Worm (Caenorhabditis elegans) whole organism, early embryonic: ENCODE measurements around the gene W04D12.1.

ENCODE experiments used
- B0310.2 ChIP-seq: sonication (generic microtip); optimal IDR thresholded peaks from 2 replicates; lab custom pipeline; 2016; ENCODE audit warnings: mild to moderate bottlenecking, missing genetic modification characterization, missing compliant biosample characterization
- F13C5.2 ChIP-seq: sonication (generic microtip); optimal IDR thresholded peaks from 2 replicates; lab custom pipeline; 2017; ENCODE audit warnings: mild to moderate bottlenecking, missing genetic modification characterization, inconsistent platforms, missing compliant biosample characterization
- aly-1 ChIP-seq: sonication (generic microtip); optimal IDR thresholded peaks from 2 replicates; lab custom pipeline; 2016; ENCODE audit warnings: missing genetic modification characterization, missing compliant biosample characterization
- ama-1 ChIP-seq: fragments of 150-350 bp; optimal IDR thresholded peaks from 2 replicates; lab custom pipeline; 2014
- ceh-13 ChIP-seq: fragments of 200-800 bp; sonication (Bioruptor generic); optimal IDR thresholded peaks from 2 replicates; lab custom pipeline; 2018; ENCODE audit warnings: mild to moderate bottlenecking, missing genetic modification characterization, missing compliant biosample characterization
- ceh-36 ChIP-seq: sonication (generic microtip); optimal IDR thresholded peaks from 2 replicates; lab custom pipeline; 2016; ENCODE audit warnings: missing genetic modification characterization, inconsistent platforms, missing compliant biosample characterization
- ets-7 ChIP-seq: sonication (generic microtip); optimal IDR thresholded peaks from 2 replicates; lab custom pipeline; 2016; ENCODE audit warnings: missing genotype, missing genetic modification characterization, missing compliant biosample characterization
- flt-1 ChIP-seq: fragments of 200-800 bp; sonication (Bioruptor generic); IDR thresholded peaks from 2 replicates; pipeline ENCODE4 v1.3.6; 2022; ENCODE audit warnings: missing genetic modification characterization, missing compliant biosample characterization
- hmbx-1 ChIP-seq: sonication (generic microtip); optimal IDR thresholded peaks from 2 replicates; lab custom pipeline; 2016; ENCODE audit warnings: mild to moderate bottlenecking, missing genetic modification characterization, missing compliant biosample characterization
- hmg-4 ChIP-seq: fragments of 200-800 bp; sonication (Bioruptor generic); optimal IDR thresholded peaks from 2 replicates; lab custom pipeline; 2018; ENCODE audit warnings: mild to moderate bottlenecking, missing genetic modification characterization, missing compliant biosample characterization
- hnd-1 ChIP-seq: sonication (generic microtip); optimal IDR thresholded peaks from 2 replicates; lab custom pipeline; 2016; ENCODE audit warnings: missing genetic modification characterization, missing compliant biosample characterization
- pes-1 ChIP-seq: fragments of 200-800 bp; sonication (Bioruptor generic); IDR thresholded peaks from 2 replicates; pipeline ENCODE4 v1.3.6; 2022; ENCODE audit warnings: missing genetic modification reagents, missing genetic modification characterization, missing compliant biosample characterization
- scrt-1 ChIP-seq: fragments of 200-800 bp; sonication (Bioruptor generic); IDR thresholded peaks from 2 replicates; pipeline ENCODE4 v1.3.6; 2022; ENCODE audit warnings: missing genetic modification characterization, missing compliant biosample characterization
- sea-1 ChIP-seq: fragments of 200-800 bp; sonication (Bioruptor generic); conservative IDR thresholded peaks from 2 replicates; pipeline ENCODE4 v1.3.6; 2022; ENCODE audit warnings: missing genetic modification characterization, missing compliant biosample characterization
- tbx-11 ChIP-seq: fragments of 200-800 bp; sonication (Bioruptor generic); IDR thresholded peaks from 2 replicates; pipeline ENCODE4 v1.3.6; 2022; ENCODE audit warnings: missing genetic modification characterization, missing compliant biosample characterization
- tbx-37 ChIP-seq: fragments of 200-800 bp; sonication (Bioruptor generic); conservative IDR thresholded peaks from 2 replicates; pipeline ENCODE4 v1.3.6; 2022; ENCODE audit warnings: missing genetic modification reagents, missing genetic modification characterization, missing compliant biosample characterization
- tra-4 ChIP-seq: sonication (generic microtip); optimal IDR thresholded peaks from 2 replicates; lab custom pipeline; 2017; ENCODE audit warnings: missing genetic modification characterization, missing compliant biosample characterization

W04D12.1 gene

DNA sequence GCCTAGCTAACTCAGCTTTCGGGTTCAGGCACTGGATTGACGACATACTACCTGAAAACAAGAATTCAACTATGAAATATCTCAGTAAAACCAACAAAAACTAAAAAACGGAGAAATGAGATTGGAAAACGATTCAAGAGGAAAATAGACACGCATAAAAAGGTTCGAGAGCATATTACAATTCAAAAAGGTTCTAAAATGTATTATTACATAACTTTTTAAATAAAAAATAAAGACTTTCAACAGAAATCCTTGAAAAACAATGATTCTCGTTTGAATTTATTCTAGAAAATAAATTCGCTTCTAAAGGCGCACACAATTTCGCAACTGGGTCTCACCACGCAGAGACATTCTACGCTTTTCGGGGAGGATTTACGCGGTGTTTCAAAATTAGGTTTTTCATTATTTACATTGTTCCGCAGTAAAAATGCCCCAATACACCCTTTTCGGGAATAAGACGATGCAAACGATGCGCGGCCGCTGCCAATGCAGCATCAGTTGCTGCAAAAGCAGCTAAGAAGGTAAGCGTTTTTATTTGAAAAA is 19.0 kb downstream of the W04D12.1 start, which contains the start of the genes cct-6 and alh-9:
cct-6 (minus strand) TSS at position 51 of the 543 bp plus-strand sequence.
alh-9 (plus strand) TSS at position 382 of the 543 bp plus-strand sequence.
- no peak for TF ChIP-seq pes-1 (GFP tag; lab: Robert Waterston, UW)
- TF ChIP-seq hmg-4 (GFP tag; lab: Kevin White, UChicago) = peak; percentile 3
- peak; percentile 65 for TF ChIP-seq F13C5.2 (tag; lab: Kevin White, UChicago)

DNA sequence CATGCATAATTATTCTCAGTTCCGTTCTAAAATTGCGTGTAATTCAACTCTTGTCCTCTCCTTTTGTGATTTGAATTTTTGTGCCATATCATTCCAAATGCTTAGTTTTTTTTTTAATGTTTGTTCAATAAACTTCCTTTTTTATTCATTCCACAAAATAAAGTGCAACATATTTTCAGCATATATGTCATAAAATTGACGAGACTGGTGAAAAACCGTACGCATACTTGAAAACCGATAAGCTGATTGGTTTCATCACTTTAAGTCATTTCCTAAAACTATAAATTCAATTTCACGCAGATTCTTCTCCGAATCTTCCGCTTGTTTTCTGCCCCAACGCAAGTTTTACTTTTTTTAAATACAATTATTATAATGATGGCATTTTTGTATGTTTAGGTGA is 22.3 kb downstream of the W04D12.1 start, which contains the start of gene dpf-4:
dpf-4 (plus strand) TSS at position 301 of the 400 bp plus-strand sequence.
- TF ChIP-seq flt-1 (GFP tag; lab: Robert Waterston, UW) (no peak), ama-1 (no peak), B0310.2 (tag; lab: Kevin White, UChicago) (no peak), ceh-36 (tag; lab: Kevin White, UChicago) (no peak), tbx-37 (GFP tag; lab: Robert Waterston, UW) (no peak), hnd-1 (tag; lab: Kevin White, UChicago) (no peak), scrt-1 (no peak)

DNA sequence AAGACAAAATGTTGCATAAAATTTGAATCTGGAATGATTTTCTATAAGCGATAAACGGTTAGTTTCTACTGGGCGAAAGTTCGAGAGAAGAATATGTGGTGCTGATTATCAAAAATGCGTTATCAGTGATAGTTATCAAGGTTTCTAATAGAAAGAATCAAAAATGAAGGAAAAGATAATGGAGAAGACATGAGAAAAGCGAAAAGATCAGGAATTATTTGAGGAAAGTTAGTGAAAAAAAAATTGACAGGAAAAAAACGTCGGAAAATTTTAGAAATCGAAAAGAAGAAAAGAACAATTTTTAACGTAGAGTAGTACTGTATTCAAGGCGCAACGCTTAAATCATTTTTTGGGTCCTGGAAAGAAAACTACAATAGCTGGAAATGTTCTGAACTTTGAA is 27.0 kb downstream of the W04D12.1 start, which contains the start of gene dnpp-1:
dnpp-1 (minus strand) TSS at position 30 of the 400 bp plus-strand sequence.
- no peak for TF ChIP-seq ama-1
- TF ChIP-seq hnd-1 (tag; lab: Kevin White, UChicago) = no peak
- no peak for TF ChIP-seq tbx-37 (GFP tag; lab: Robert Waterston, UW)
- TF ChIP-seq hmbx-1 (tag; lab: Kevin White, UChicago) = no peak

DNA sequence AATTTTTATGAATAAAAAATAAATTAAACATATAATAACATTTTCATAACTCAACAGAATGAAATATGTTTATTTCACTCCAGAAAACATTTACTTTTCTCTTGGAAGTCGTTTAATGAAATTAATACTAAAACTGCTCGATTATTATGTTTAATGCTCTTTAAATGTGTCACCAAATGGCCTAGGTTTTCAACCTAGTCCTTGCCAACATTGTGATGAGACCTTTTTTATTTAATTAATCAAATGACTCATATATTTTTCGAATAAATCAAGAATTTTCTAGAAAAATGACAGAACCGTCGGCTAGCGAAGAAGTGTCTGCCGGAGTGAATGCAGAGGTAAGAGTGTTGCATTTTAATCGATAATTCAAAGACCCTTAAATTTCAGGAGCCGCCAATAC is 27.5 kb downstream of the W04D12.1 start, which contains the start of gene rabn-5:
rabn-5 (plus strand) TSS at position 284 of the 400 bp plus-strand sequence.
- TF ChIP-seq hnd-1 (tag; lab: Kevin White, UChicago) = no peak
- no peak for TF ChIP-seq ceh-13
- no peak for TF ChIP-seq B0310.2 (tag; lab: Kevin White, UChicago)
- TF ChIP-seq tra-4 (tag; lab: Kevin White, UChicago) = no peak
- TF ChIP-seq tbx-11 = no peak
- TF ChIP-seq ets-7 (tag; lab: Kevin White, UChicago) = no peak
- TF ChIP-seq ceh-36 (tag; lab: Kevin White, UChicago) = no peak
- TF ChIP-seq hmbx-1 (tag; lab: Kevin White, UChicago) = no peak
- TF ChIP-seq aly-1 (tag; lab: Kevin White, UChicago) = no peak
- no peak for TF ChIP-seq flt-1 (GFP tag; lab: Robert Waterston, UW)
- no peak for TF ChIP-seq F13C5.2 (tag; lab: Kevin White, UChicago)
- TF ChIP-seq scrt-1 = no peak
- TF ChIP-seq ama-1 = no peak
- no peak for TF ChIP-seq sea-1
- TF ChIP-seq tbx-37 (GFP tag; lab: Robert Waterston, UW) = no peak
- no peak for TF ChIP-seq hmg-4 (GFP tag; lab: Kevin White, UChicago)
- no peak for TF ChIP-seq pes-1 (GFP tag; lab: Robert Waterston, UW)

DNA sequence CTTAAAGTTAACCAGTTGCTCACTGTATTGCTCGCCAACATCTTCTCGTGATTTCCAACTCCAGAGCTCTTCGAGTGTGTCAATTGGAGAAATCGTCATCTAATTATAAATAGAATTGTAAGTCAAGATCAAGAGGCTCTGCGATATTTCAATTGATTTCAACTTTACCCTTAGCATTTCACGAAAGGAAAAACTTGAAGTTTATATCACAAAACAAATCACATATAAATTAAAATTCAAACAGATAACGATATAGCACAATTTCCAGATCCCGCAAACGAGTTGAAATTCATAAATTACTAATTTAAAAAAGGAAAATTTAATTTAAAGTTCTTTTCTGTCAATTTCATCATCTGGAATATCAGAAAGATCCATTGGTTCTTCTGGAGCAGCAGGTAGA is 31.7 kb downstream of the W04D12.1 start, which contains the start of gene eng-1:
eng-1 (minus strand) TSS at position 101 of the 400 bp plus-strand sequence.
- TF ChIP-seq scrt-1 = no peak
- no peak for TF ChIP-seq hnd-1 (tag; lab: Kevin White, UChicago)
- no peak for TF ChIP-seq F13C5.2 (tag; lab: Kevin White, UChicago)
- no peak for TF ChIP-seq tbx-11
- TF ChIP-seq pes-1 (GFP tag; lab: Robert Waterston, UW) = no peak
- no peak for TF ChIP-seq ceh-13
- TF ChIP-seq ets-7 (tag; lab: Kevin White, UChicago) = no peak
- TF ChIP-seq aly-1 (tag; lab: Kevin White, UChicago) = no peak
- no peak for TF ChIP-seq ceh-36 (tag; lab: Kevin White, UChicago)
- TF ChIP-seq B0310.2 (tag; lab: Kevin White, UChicago) = no peak
- no peak for TF ChIP-seq flt-1 (GFP tag; lab: Robert Waterston, UW)
- no peak for TF ChIP-seq sea-1
- TF ChIP-seq hmg-4 (GFP tag; lab: Kevin White, UChicago) = no peak
- no peak for TF ChIP-seq ama-1
- no peak for TF ChIP-seq tbx-37 (GFP tag; lab: Robert Waterston, UW)
- no peak for TF ChIP-seq tra-4 (tag; lab: Kevin White, UChicago)
- TF ChIP-seq hmbx-1 (tag; lab: Kevin White, UChicago) = no peak

DNA sequence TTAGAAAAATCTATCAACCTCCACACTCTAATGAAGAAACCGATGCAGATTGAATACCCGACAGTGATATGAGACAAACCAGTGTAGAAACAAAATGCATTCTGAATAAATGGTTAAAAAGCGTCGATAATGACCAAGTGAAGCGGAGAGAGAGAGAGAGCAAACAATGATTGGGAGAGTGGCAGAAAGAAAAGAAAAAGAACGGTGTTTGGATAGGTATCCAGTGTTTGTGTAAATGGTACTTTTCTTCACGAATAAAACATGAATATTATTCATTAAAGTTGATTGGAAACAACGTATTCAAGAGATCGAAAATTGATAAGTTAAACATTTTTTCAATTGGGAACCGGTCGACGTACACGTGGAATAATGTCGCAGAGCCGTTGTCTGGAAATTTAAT is 32.7 kb downstream of the W04D12.1 start, which contains the start of gene F01F1.15:
F01F1.15 (minus strand) TSS at position 101 of the 400 bp plus-strand sequence.
- no peak for TF ChIP-seq tbx-37 (GFP tag; lab: Robert Waterston, UW)
- no peak for TF ChIP-seq tbx-11
- no peak for TF ChIP-seq F13C5.2 (tag; lab: Kevin White, UChicago)
- no peak for TF ChIP-seq hnd-1 (tag; lab: Kevin White, UChicago)
- no peak for TF ChIP-seq aly-1 (tag; lab: Kevin White, UChicago)
- no peak for TF ChIP-seq B0310.2 (tag; lab: Kevin White, UChicago)
- TF ChIP-seq ceh-36 (tag; lab: Kevin White, UChicago) = no peak
- no peak for TF ChIP-seq tra-4 (tag; lab: Kevin White, UChicago)

DNA sequence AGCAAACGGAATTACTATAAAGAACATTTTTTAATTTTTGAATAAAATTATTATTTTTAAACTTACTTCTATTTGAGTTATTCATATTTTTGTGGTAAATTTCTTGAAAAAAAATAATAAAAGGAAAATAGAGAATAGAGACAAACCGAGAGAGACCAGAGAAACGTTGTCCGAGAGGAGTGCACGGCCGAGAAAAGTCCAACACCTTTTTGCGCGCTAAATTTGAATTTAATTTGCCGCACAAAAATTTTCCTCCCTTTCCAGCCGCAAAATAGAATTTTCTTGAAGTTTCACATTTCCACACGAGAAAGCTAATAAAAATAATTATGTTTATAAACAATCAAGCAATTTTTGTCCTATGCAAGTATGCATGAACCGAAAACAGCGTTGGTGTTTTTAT is 35.0 kb downstream of the W04D12.1 start, which contains the start of the genes F01F1.11 and F01F1.3:
F01F1.11 (minus strand) TSS at position 118 of the 400 bp plus-strand sequence.
F01F1.3 (plus strand) TSS at position 179 of the 400 bp plus-strand sequence.
- TF ChIP-seq F13C5.2 (tag; lab: Kevin White, UChicago) = no peak
- no peak for TF ChIP-seq tbx-11
- no peak for TF ChIP-seq hnd-1 (tag; lab: Kevin White, UChicago)
- TF ChIP-seq ets-7 (tag; lab: Kevin White, UChicago) = no peak
- peak; percentile 53; the same call in 1 of the 2 replicates for TF ChIP-seq pes-1 (GFP tag; lab: Robert Waterston, UW)
- no peak for TF ChIP-seq flt-1 (GFP tag; lab: Robert Waterston, UW)
- no peak for TF ChIP-seq ama-1
- peak; percentile 66; the same call in 1 of the 2 replicates for TF ChIP-seq tbx-37 (GFP tag; lab: Robert Waterston, UW)
- no peak for TF ChIP-seq scrt-1
